Worm (Caenorhabditis elegans): ENCODE data around the gene C50E3.15.

Gene C50E3.15

ce11 chrV:7667940-7668339 lies 49.7 kb downstream of the C50E3.15 start, which contains the start of gene C12D5.5 (continued):
- TF ChIP-seq pha-4 (tag; optimal IDR thresholded peaks at IDR 0.05): no peak
- no peak for TF ChIP-seq hmg-1.2 (GFP tag; IDR thresholded peaks at IDR 0.05)
- TF ChIP-seq lin-54 (GFP tag; optimal IDR thresholded peaks at IDR 0.05): no peak
- TF ChIP-seq mel-28 (tag; optimal IDR thresholded peaks at IDR 0.05; ENCODE audit: borderline replicate concordance): no peak

All from whole organism, young adult.